Worm (Caenorhabditis elegans) whole organism, L4 larva: Measurements from ENCODE around the gene K12H6.6.

Experiments
- F10B5.3 ChIP-seq: sonication (generic microtip); optimal IDR thresholded peaks from 2 replicates; lab custom pipeline; 2016; ENCODE audit warnings: mild to moderate bottlenecking, missing genetic modification characterization, missing compliant biosample characterization
- F49E8.2 ChIP-seq: sonication (generic microtip); optimal IDR thresholded peaks from 2 replicates; lab custom pipeline; 2016; ENCODE audit warnings: missing compliant biosample characterization, mild to moderate bottlenecking, missing genetic modification characterization, borderline replicate concordance
- T26A8.4 ChIP-seq: fragments of 200-800 bp; sonication (Bioruptor generic); IDR thresholded peaks from 2 replicates; pipeline ENCODE4 v1.3.6; 2022; ENCODE audit warnings: missing genetic modification characterization, missing compliant biosample characterization
- aha-1 ChIP-seq: fragments of 150-350 bp; peaks from one replicate; lab custom pipeline; 2014; ENCODE audit warnings: missing biosample characterization, missing genetic modification characterization
- aly-2 ChIP-seq: sonication (generic microtip); optimal IDR thresholded peaks from 2 replicates; lab custom pipeline; 2018; ENCODE audit warnings: missing biosample characterization, missing genetic modification characterization
- ceh-20 ChIP-seq: fragments of 200-800 bp; sonication (Bioruptor generic); IDR thresholded peaks from 2 replicates; pipeline ENCODE4 v1.3.6; 2022; ENCODE audit warnings: missing genetic modification reagents, missing genetic modification characterization, missing compliant biosample characterization
- ceh-32 ChIP-seq: sonication (generic microtip); optimal IDR thresholded peaks from 2 replicates; lab custom pipeline; 2016; ENCODE audit warnings: mild to moderate bottlenecking, missing genetic modification characterization, missing compliant biosample characterization; ENCODE audit not compliant: poor library complexity
- ceh-44 ChIP-seq: fragments of 200-800 bp; sonication (Bioruptor generic); IDR thresholded peaks from 2 replicates; pipeline ENCODE4 v1.3.6; 2022; ENCODE audit warnings: missing genetic modification reagents, missing genetic modification characterization, missing compliant biosample characterization
- ceh-62 ChIP-seq: sonication (generic microtip); optimal IDR thresholded peaks from 2 replicates; lab custom pipeline; 2017; ENCODE audit warnings: missing biosample characterization, missing genetic modification characterization
- ceh-82 ChIP-seq: sonication (generic microtip); optimal IDR thresholded peaks from 2 replicates; lab custom pipeline; 2017; ENCODE audit warnings: missing biosample characterization, missing genetic modification characterization
- cey-2 ChIP-seq: sonication (generic microtip); optimal IDR thresholded peaks from 3 replicates; lab custom pipeline; 2017; ENCODE audit warnings: missing genetic modification characterization, mild to moderate bottlenecking, missing compliant biosample characterization, antibody characterized with exemption, borderline replicate concordance; ENCODE audit not compliant: insufficient read depth
- ctbp-1 ChIP-seq: fragments of 200-800 bp; sonication (Bioruptor generic); IDR thresholded peaks from 2 replicates; pipeline ENCODE4 v1.3.6; 2022; ENCODE audit warnings: missing genetic modification reagents, missing genetic modification characterization, missing compliant biosample characterization
- daf-16 ChIP-seq, 3 experiments: sonication (generic microtip); optimal IDR thresholded peaks; 2 replicates each; lab custom pipeline; 2016 to 2017; ENCODE audit warnings: missing genetic modification characterization in 3 of 3, missing genetic modification reagents in 3 of 3, mild to moderate bottlenecking in 2 of 3, missing compliant biosample characterization in 2 of 3, missing biosample characterization in 1 of 3, moderate library complexity in 1 of 3
- daf-19 ChIP-seq: fragments of 200-800 bp; sonication (Bioruptor generic); conservative IDR thresholded peaks from 2 replicates; pipeline ENCODE4 v1.3.6; 2022; ENCODE audit warnings: missing genetic modification characterization, missing compliant biosample characterization
- daf-8 ChIP-seq: fragments of 200-800 bp; sonication (Bioruptor generic); IDR thresholded peaks from 2 replicates; pipeline ENCODE4 v1.3.6; 2022; ENCODE audit warnings: missing genetic modification characterization, missing compliant biosample characterization
- dpl-1 ChIP-seq: fragments of 150-350 bp; optimal IDR thresholded peaks from 2 replicates; lab custom pipeline; 2014; ENCODE audit warnings: missing biosample characterization, missing genetic modification reagents, missing genetic modification characterization
- duxl-1 ChIP-seq: sonication (generic microtip); optimal IDR thresholded peaks from 2 replicates; lab custom pipeline; 2016; ENCODE audit warnings: mild to moderate bottlenecking, missing genetic modification characterization, moderate library complexity, missing compliant biosample characterization; ENCODE audit not compliant: poor library complexity
- egl-27 ChIP-seq: sonication (generic microtip); optimal IDR thresholded peaks from 3 replicates; lab custom pipeline; 2017; ENCODE audit warnings: missing biosample characterization, missing genetic modification reagents, missing genetic modification characterization
- egl-43 ChIP-seq: fragments of 200-800 bp; sonication (Bioruptor generic); IDR thresholded peaks from 2 replicates; pipeline ENCODE4 v1.3.6; 2022; ENCODE audit warnings: missing genetic modification reagents, missing genetic modification characterization, missing compliant biosample characterization
- gei-8 ChIP-seq: fragments of 200-800 bp; sonication (Bioruptor generic); optimal IDR thresholded peaks from 2 replicates; lab custom pipeline; 2018; ENCODE audit warnings: mild to moderate bottlenecking, missing genetic modification characterization, missing compliant biosample characterization
- hif-1 ChIP-seq, 2 experiments: sonication (generic microtip); optimal IDR thresholded peaks; 2 replicates each; lab custom pipeline; 2016 to 2017; ENCODE audit warnings: missing compliant biosample characterization in 2 of 2, missing genetic modification characterization in 2 of 2, missing genetic modification reagents in 2 of 2, missing genotype in 2 of 2, mild to moderate bottlenecking in 1 of 2
- hmg-1.1 ChIP-seq: fragments of 200-800 bp; sonication (Bioruptor generic); IDR thresholded peaks from 2 replicates; pipeline ENCODE4 v1.3.6; 2022; ENCODE audit warnings: missing genetic modification reagents, missing genetic modification characterization, missing compliant biosample characterization
- jun-1 ChIP-seq: fragments of 150-350 bp; optimal IDR thresholded peaks from 2 replicates; lab custom pipeline; 2014; ENCODE audit warnings: missing biosample characterization, missing genetic modification reagents, missing genetic modification characterization
- lin-1 ChIP-seq: fragments of 200-800 bp; sonication (Bioruptor generic); IDR thresholded peaks from 2 replicates; pipeline ENCODE4 v1.3.6; 2022; ENCODE audit warnings: missing genetic modification reagents, missing genetic modification characterization, missing compliant biosample characterization
- lin-39 ChIP-seq: fragments of 150-350 bp; optimal IDR thresholded peaks from 2 replicates; lab custom pipeline; 2014; ENCODE audit warnings: missing biosample characterization, missing genetic modification reagents, missing genetic modification characterization
- madf-9 ChIP-seq: fragments of 200-800 bp; sonication (Bioruptor generic); conservative IDR thresholded peaks from 2 replicates; pipeline ENCODE4 v1.3.6; 2022; ENCODE audit warnings: missing genetic modification reagents, missing genetic modification characterization, missing compliant biosample characterization
- mdl-1 ChIP-seq, 2 experiments: fragments of 150-350 bp in 1 of 2; sonication (generic microtip) in 1 of 2; optimal IDR thresholded peaks; 2 replicates each; lab custom pipeline; 2014 to 2017; ENCODE audit warnings: missing biosample characterization in 2 of 2, missing genetic modification characterization in 2 of 2
- mes-2 ChIP-seq: sonication (generic microtip); optimal IDR thresholded peaks from 2 replicates; lab custom pipeline; 2016; ENCODE audit warnings: missing genotype, mild to moderate bottlenecking, missing genetic modification characterization, missing compliant biosample characterization; ENCODE audit not compliant: poor library complexity, severe bottlenecking
- mxl-3 ChIP-seq: fragments of 200-800 bp; sonication (Bioruptor generic); optimal IDR thresholded peaks from 2 replicates; lab custom pipeline; 2018; ENCODE audit warnings: mild to moderate bottlenecking, missing genetic modification characterization, missing compliant biosample characterization
- nhr-237 ChIP-seq: sonication (generic microtip); optimal IDR thresholded peaks from 2 replicates; lab custom pipeline; 2017; ENCODE audit warnings: missing biosample characterization, missing genetic modification characterization
- nhr-41 ChIP-seq: fragments of 200-800 bp; sonication (Bioruptor generic); IDR thresholded peaks from 2 replicates; pipeline ENCODE4 v1.3.6; 2022; ENCODE audit warnings: missing genetic modification reagents, missing genetic modification characterization, missing compliant biosample characterization
- pqm-1 ChIP-seq: sonication (generic microtip); optimal IDR thresholded peaks from 2 replicates; lab custom pipeline; 2017; ENCODE audit warnings: missing biosample characterization, missing genetic modification characterization
- rbr-2 ChIP-seq: sonication (generic microtip); optimal IDR thresholded peaks from 2 replicates; lab custom pipeline; 2016; ENCODE audit warnings: missing genotype, missing genetic modification characterization, missing compliant biosample characterization
- sdz-12 ChIP-seq: fragments of 200-800 bp; sonication (Bioruptor generic); optimal IDR thresholded peaks from 2 replicates; lab custom pipeline; 2018; ENCODE audit warnings: mild to moderate bottlenecking, missing genetic modification characterization, missing compliant biosample characterization
- set-16 ChIP-seq: fragments of 200-800 bp; sonication (Bioruptor generic); IDR thresholded peaks from 2 replicates; pipeline ENCODE4 v1.3.6; 2022; ENCODE audit warnings: missing genetic modification reagents, missing genetic modification characterization, missing compliant biosample characterization
- skn-1 ChIP-seq: fragments of 150-350 bp; optimal IDR thresholded peaks from 2 replicates; lab custom pipeline; 2014; ENCODE audit warnings: missing biosample characterization, missing genetic modification characterization
- tag-97 ChIP-seq: fragments of 200-800 bp; sonication (Bioruptor generic); IDR thresholded peaks from 2 replicates; pipeline ENCODE4 v1.3.6; 2022; ENCODE audit warnings: missing genetic modification characterization, missing compliant biosample characterization
- unc-130 ChIP-seq: sonication (generic microtip); optimal IDR thresholded peaks from 2 replicates; lab custom pipeline; 2016; ENCODE audit warnings: missing genetic modification reagents, missing genetic modification characterization, missing compliant biosample characterization
- zfp-2 ChIP-seq: sonication (generic microtip); optimal IDR thresholded peaks from 2 replicates; lab custom pipeline; 2016; ENCODE audit warnings: mild to moderate bottlenecking, missing genetic modification characterization, missing compliant biosample characterization
- ztf-11 ChIP-seq: fragments of 150-350 bp; optimal IDR thresholded peaks from 2 replicates; lab custom pipeline; 2014; ENCODE audit warnings: missing biosample characterization, missing genetic modification characterization

The K12H6.6 gene

DNA sequence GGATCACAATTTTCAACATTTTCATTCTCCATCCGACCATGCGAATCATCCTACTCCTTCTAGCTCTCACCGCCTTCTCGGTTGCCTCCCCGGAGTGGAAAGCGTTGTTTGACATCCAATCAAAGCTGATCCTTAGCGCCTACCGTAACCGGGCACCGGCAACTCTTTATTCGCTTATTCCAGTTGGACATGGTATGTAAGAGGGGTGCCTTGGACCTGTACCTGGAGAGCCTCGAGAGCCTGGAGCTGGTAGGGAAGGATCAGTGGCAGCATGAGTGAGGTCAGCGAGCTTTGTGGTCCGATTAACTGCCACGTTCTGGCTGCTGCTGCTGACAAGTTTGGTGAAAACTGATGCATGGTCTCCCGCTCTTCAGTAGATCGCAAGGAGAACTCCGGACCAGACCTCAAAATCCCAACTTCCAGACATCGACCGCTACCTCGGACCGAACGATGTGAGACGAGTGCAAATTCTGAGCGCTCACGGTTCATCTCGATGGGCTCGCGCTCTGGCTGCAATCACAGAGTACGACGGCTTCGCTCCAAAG is 3.1 kb downstream of the K12H6.6 start, which contains the start of gene K12H6.8:
K12H6.8 (plus strand) TSS at position 38 of the 545 bp plus-strand sequence.
- TF ChIP-seq lin-1 (no peak), zfp-2 (tag; lab: Kevin White, UChicago) (no peak), hmg-1.1 (GFP tag; lab: Robert Waterston, UW) (no peak), madf-9 (GFP tag; lab: Robert Waterston, UW) (no peak), mxl-3 (GFP tag; lab: Kevin White, UChicago) (no peak), nhr-41 (no peak), pqm-1 (tag; lab: Kevin White, UChicago) (no peak), sdz-12 (GFP tag; lab: Kevin White, UChicago) (peak; percentile 45), rbr-2 (tag; lab: Kevin White, UChicago) (no peak), cey-2 (tag; lab: Kevin White, UChicago) (no peak), duxl-1 (tag; lab: Kevin White, UChicago) (peak; percentile 21), T26A8.4 (no peak), ceh-20 (no peak), egl-43 (GFP tag; lab: Robert Waterston, UW) (no peak), skn-1 (tag; lab: Kevin White, UChicago) (no peak), tag-97 (GFP tag; lab: Robert Waterston, UW) (no peak), nhr-237 (tag; lab: Kevin White, UChicago) (no peak), daf-19 (GFP tag; lab: Robert Waterston, UW) (no peak), F49E8.2 (tag; lab: Kevin White, UChicago) (no peak), set-16 (GFP tag; lab: Robert Waterston, UW) (peak; percentile 72)
- TF ChIP-seq, all 104 proteins: peak for 3

DNA sequence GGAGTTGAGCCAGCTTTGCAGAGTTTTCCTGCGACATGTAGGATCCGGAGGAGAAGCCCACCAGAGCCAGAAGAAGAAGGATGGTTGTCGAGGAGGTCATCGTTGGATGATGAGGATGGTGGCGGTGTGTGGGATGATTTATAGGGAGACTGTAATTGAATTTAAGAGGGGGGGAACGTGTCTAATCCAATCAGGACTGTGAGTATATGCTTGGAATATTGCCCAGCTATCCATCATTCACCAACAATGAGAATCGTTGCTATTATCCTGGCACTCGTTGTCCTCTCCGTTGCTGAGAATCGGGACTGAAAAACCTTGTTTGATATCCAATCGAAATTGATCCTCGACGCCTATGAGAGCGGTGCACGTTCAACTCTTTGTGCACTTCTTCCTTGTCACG is 5.0 kb downstream of the K12H6.6 start, which contains the start of gene K12H6.5:
K12H6.5 (minus strand) TSS at position 101 of the 400 bp plus-strand sequence.
- TF ChIP-seq nhr-41: no peak
- no peak for TF ChIP-seq ceh-62 (tag; lab: Kevin White, UChicago)
- no peak for TF ChIP-seq ceh-44 (GFP tag; lab: Robert Waterston, UW)
- TF ChIP-seq mdl-1 (tag; optimal IDR thresholded peaks at IDR 0.05; lab: Kevin White, UChicago): no peak
- TF ChIP-seq unc-130 (GFP tag; lab: Kevin White, UChicago): no peak
- no peak for TF ChIP-seq aha-1 (tag; lab: Kevin White, UChicago)
- TF ChIP-seq ztf-11 (tag; lab: Kevin White, UChicago): no peak
- TF ChIP-seq aly-2: no peak
- TF ChIP-seq ctbp-1 (GFP tag; lab: Robert Waterston, UW): no peak
- TF ChIP-seq, all 104 proteins: peak for 0

DNA sequence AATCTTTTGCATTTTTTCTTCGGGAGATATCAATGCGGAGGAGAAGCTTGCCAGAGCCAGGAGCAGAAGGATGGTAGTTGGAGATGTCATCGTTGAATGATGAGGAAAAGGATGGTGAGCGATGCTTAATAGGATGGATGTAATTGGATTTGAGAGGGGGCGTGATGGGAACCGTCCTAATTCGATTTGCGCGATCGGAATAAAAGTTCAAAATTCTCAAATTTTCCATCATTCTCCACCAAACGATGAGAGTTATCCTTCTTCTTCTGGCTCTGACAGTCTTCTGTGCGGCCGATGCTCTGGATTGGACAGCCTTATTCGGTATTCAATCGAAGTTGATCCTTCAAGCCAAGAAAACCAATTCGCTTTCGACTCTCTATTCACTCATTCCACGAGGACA is 6.9 kb downstream of the K12H6.6 start, which contains the start of the genes K12H6.4 and K12H6.9:
K12H6.4 (minus strand) TSS at position 101 of the 400 bp plus-strand sequence.
K12H6.9 (plus strand) TSS at position 236 of the 400 bp plus-strand sequence.
- no peak for TF ChIP-seq mxl-3 (GFP tag; lab: Kevin White, UChicago)
- TF ChIP-seq gei-8: no peak
- TF ChIP-seq daf-16 (GFP tag; optimal IDR thresholded peaks at IDR 0.05; lab: Kevin White, UChicago): no peak
- no peak for TF ChIP-seq daf-16 (tag; optimal IDR thresholded peaks at IDR 0.05; lab: Kevin White, UChicago)
- TF ChIP-seq F10B5.3 (tag; lab: Kevin White, UChicago): no peak
- TF ChIP-seq mes-2 (tag; lab: Kevin White, UChicago): no peak
- no peak for TF ChIP-seq daf-8 (GFP tag; lab: Robert Waterston, UW)
- TF ChIP-seq ceh-62 (tag; lab: Kevin White, UChicago): no peak
- no peak for TF ChIP-seq ctbp-1 (GFP tag; lab: Robert Waterston, UW)
- no peak for TF ChIP-seq F49E8.2 (tag; lab: Kevin White, UChicago)
- TF ChIP-seq egl-27 (tag; lab: Kevin White, UChicago): no peak
- TF ChIP-seq jun-1 (tag; lab: Kevin White, UChicago): no peak
- TF ChIP-seq hif-1 (tag; optimal IDR thresholded peaks at IDR 0.05; lab: Kevin White, UChicago): no peak
- no peak for TF ChIP-seq lin-39 (tag; lab: Kevin White, UChicago)
- no peak for TF ChIP-seq ceh-82 (tag; lab: Kevin White, UChicago)
- no peak for TF ChIP-seq ceh-32 (tag; lab: Kevin White, UChicago)
- no peak for TF ChIP-seq dpl-1 (GFP tag; lab: Kevin White, UChicago)
- no peak for TF ChIP-seq zfp-2 (tag; lab: Kevin White, UChicago)
